Worm (Caenorhabditis elegans) whole organism, L2 larva: Measurements from ENCODE around the gene C05C10.3.

Experiments used
- C34F6.9 ChIP-seq: fragments of 150-350 bp; optimal IDR thresholded peaks from 2 replicates; lab custom pipeline; 2014; ENCODE audit warnings: missing biosample characterization, missing genetic modification characterization
- F13H6.1 ChIP-seq: sonication (generic microtip); optimal IDR thresholded peaks from 2 replicates; lab custom pipeline; 2016; ENCODE audit warnings: missing genetic modification characterization, missing compliant biosample characterization
- R02D3.7 ChIP-seq: fragments of 150-350 bp; optimal IDR thresholded peaks from 2 replicates; lab custom pipeline; 2014; ENCODE audit warnings: missing biosample characterization, missing genetic modification characterization
- Y55F3AM.14 ChIP-seq: fragments of 200-800 bp; sonication (Bioruptor generic); optimal IDR thresholded peaks from 2 replicates; lab custom pipeline; 2018; ENCODE audit warnings: mild to moderate bottlenecking, missing genetic modification characterization, missing compliant biosample characterization
- ZK546.5 ChIP-seq: sonication (generic microtip); optimal IDR thresholded peaks from 2 replicates; lab custom pipeline; 2017; ENCODE audit warnings: missing biosample characterization, missing genetic modification characterization
- alr-1 ChIP-seq: fragments of 150-350 bp; optimal IDR thresholded peaks from 2 replicates; lab custom pipeline; 2014; ENCODE audit warnings: missing biosample characterization, missing genetic modification characterization
- aly-2 ChIP-seq: fragments of 150-350 bp; optimal IDR thresholded peaks from 2 replicates; lab custom pipeline; 2014; ENCODE audit warnings: missing biosample characterization, missing genetic modification characterization
- ama-1 ChIP-seq: fragments of 150-350 bp; optimal IDR thresholded peaks from 2 replicates; lab custom pipeline; 2018; ENCODE audit warnings: inconsistent platforms
- blmp-1 ChIP-seq: sonication (generic microtip); optimal IDR thresholded peaks from 2 replicates; lab custom pipeline; 2017; ENCODE audit warnings: missing genetic modification characterization, mild to moderate bottlenecking, missing compliant biosample characterization, antibody characterized with exemption, moderate library complexity; ENCODE audit not compliant: insufficient read depth
- ceh-16 ChIP-seq: fragments of 150-350 bp; optimal IDR thresholded peaks from 2 replicates; lab custom pipeline; 2014; ENCODE audit warnings: missing biosample characterization, missing genetic modification characterization
- ceh-82 ChIP-seq: fragments of 150-350 bp; optimal IDR thresholded peaks from 2 replicates; lab custom pipeline; 2014; ENCODE audit warnings: missing biosample characterization, missing genetic modification characterization
- crh-2 ChIP-seq: sonication (generic microtip); optimal IDR thresholded peaks from 2 replicates; lab custom pipeline; 2017; ENCODE audit warnings: missing biosample characterization, missing genetic modification characterization
- dmd-4 ChIP-seq: sonication (generic microtip); optimal IDR thresholded peaks from 2 replicates; lab custom pipeline; 2017; ENCODE audit warnings: missing biosample characterization, missing genetic modification characterization
- egl-27 ChIP-seq: sonication (generic microtip); optimal IDR thresholded peaks from 3 replicates; lab custom pipeline; 2017; ENCODE audit warnings: missing biosample characterization, missing genetic modification reagents, missing genetic modification characterization
- elt-1 ChIP-seq: fragments of 150-350 bp; optimal IDR thresholded peaks from 2 replicates; lab custom pipeline; 2014; ENCODE audit warnings: missing biosample characterization, missing genetic modification characterization
- elt-3 ChIP-seq: sonication (generic microtip); optimal IDR thresholded peaks from 2 replicates; lab custom pipeline; 2017; ENCODE audit warnings: missing biosample characterization, missing genetic modification characterization
- fos-1 ChIP-seq: fragments of 150-350 bp; optimal IDR thresholded peaks from 2 replicates; lab custom pipeline; 2014; ENCODE audit warnings: missing biosample characterization, missing genetic modification characterization
- gmeb-1 ChIP-seq: fragments of 150-350 bp; optimal IDR thresholded peaks from 2 replicates; lab custom pipeline; 2014; ENCODE audit warnings: missing biosample characterization, missing genetic modification characterization
- lin-11 ChIP-seq: fragments of 150-350 bp; sonication (generic microtip); optimal IDR thresholded peaks from 2 replicates; lab custom pipeline; 2014; ENCODE audit warnings: missing biosample characterization, missing genetic modification characterization, inconsistent platforms, mixed read lengths
- lin-13 ChIP-seq: fragments of 150-350 bp; optimal IDR thresholded peaks from 2 replicates; lab custom pipeline; 2014; ENCODE audit warnings: missing biosample characterization, missing genetic modification reagents, missing genetic modification characterization
- lin-39 ChIP-seq: fragments of 150-350 bp; optimal IDR thresholded peaks from 2 replicates; lab custom pipeline; 2014; ENCODE audit warnings: missing biosample characterization, missing genetic modification reagents, missing genetic modification characterization
- lsy-2 ChIP-seq, 2 experiments: fragments of 150-350 bp in 1 of 2; sonication (generic microtip) in 1 of 2; optimal IDR thresholded peaks; 2 replicates each; lab custom pipeline; 2014 to 2017; ENCODE audit warnings: missing biosample characterization in 2 of 2, missing genetic modification characterization in 2 of 2
- mab-5 ChIP-seq: fragments of 150-350 bp; optimal IDR thresholded peaks from 2 replicates; lab custom pipeline; 2014; ENCODE audit warnings: missing biosample characterization, missing genetic modification characterization
- mbf-1 ChIP-seq: sonication (generic microtip); optimal IDR thresholded peaks from 2 replicates; lab custom pipeline; 2017; ENCODE audit warnings: missing biosample characterization, missing genetic modification characterization
- mdl-1 ChIP-seq, 2 experiments: fragments of 150-350 bp in 1 of 2; sonication (generic microtip) in 1 of 2; optimal IDR thresholded peaks; 2 replicates each; lab custom pipeline; 2017; ENCODE audit warnings: missing biosample characterization in 2 of 2, missing genetic modification characterization in 2 of 2
- nhr-10 ChIP-seq: sonication (generic microtip); optimal IDR thresholded peaks from 2 replicates; lab custom pipeline; 2017; ENCODE audit warnings: missing biosample characterization, missing genetic modification characterization
- nhr-11 ChIP-seq: fragments of 150-350 bp; optimal IDR thresholded peaks from 2 replicates; lab custom pipeline; 2014; ENCODE audit warnings: missing biosample characterization, missing genetic modification characterization
- nhr-12 ChIP-seq: fragments of 150-350 bp; optimal IDR thresholded peaks from 2 replicates; lab custom pipeline; 2014; ENCODE audit warnings: missing biosample characterization, missing genetic modification characterization
- nhr-129 ChIP-seq: fragments of 150-350 bp; optimal IDR thresholded peaks from 2 replicates; lab custom pipeline; 2014; ENCODE audit warnings: missing biosample characterization, missing genetic modification characterization
- nhr-21 ChIP-seq: fragments of 150-350 bp; optimal IDR thresholded peaks from 2 replicates; lab custom pipeline; 2014; ENCODE audit warnings: missing biosample characterization, missing genetic modification characterization
- nhr-23 ChIP-seq: fragments of 150-350 bp; optimal IDR thresholded peaks from 2 replicates; lab custom pipeline; 2014; ENCODE audit warnings: missing biosample characterization, missing genetic modification reagents, missing genetic modification characterization
- nhr-237 ChIP-seq: fragments of 150-350 bp; optimal IDR thresholded peaks from 2 replicates; lab custom pipeline; 2014; ENCODE audit warnings: missing biosample characterization, missing genetic modification characterization
- nhr-25 ChIP-seq: fragments of 150-350 bp; sonication (generic microtip); optimal IDR thresholded peaks from 3 replicates; lab custom pipeline; 2014; ENCODE audit warnings: missing biosample characterization, missing genetic modification characterization
- nhr-6 ChIP-seq: fragments of 150-350 bp; optimal IDR thresholded peaks from 2 replicates; lab custom pipeline; 2014; ENCODE audit warnings: missing biosample characterization, missing genetic modification characterization
- nhr-77 ChIP-seq: fragments of 150-350 bp; optimal IDR thresholded peaks from 2 replicates; lab custom pipeline; 2014; ENCODE audit warnings: missing biosample characterization, missing genetic modification characterization
- peb-1 ChIP-seq: fragments of 150-350 bp; optimal IDR thresholded peaks from 2 replicates; lab custom pipeline; 2014; ENCODE audit warnings: missing biosample characterization, missing genetic modification characterization
- sem-4 ChIP-seq: fragments of 150-350 bp; optimal IDR thresholded peaks from 2 replicates; lab custom pipeline; 2014; ENCODE audit warnings: missing biosample characterization, missing genetic modification reagents, missing genetic modification characterization
- skn-1 ChIP-seq: sonication (generic microtip); optimal IDR thresholded peaks from 2 replicates; lab custom pipeline; 2017; ENCODE audit warnings: missing biosample characterization, missing genetic modification characterization
- sma-3 ChIP-seq: sonication (generic microtip); optimal IDR thresholded peaks from 2 replicates; lab custom pipeline; 2016; ENCODE audit warnings: missing genetic modification reagents, missing genetic modification characterization, missing compliant biosample characterization
- sma-9 ChIP-seq, 2 experiments: fragments of 150-350 bp in 1 of 2; sonication (generic microtip) in 1 of 2; optimal IDR thresholded peaks; 2 replicates each; lab custom pipeline; 2014 to 2016; ENCODE audit warnings: missing genetic modification characterization in 2 of 2, mild to moderate bottlenecking in 1 of 2, missing biosample characterization in 1 of 2, missing compliant biosample characterization in 1 of 2, missing genetic modification reagents in 1 of 2, moderate library complexity in 1 of 2
- snpc-4 ChIP-seq: fragments of 150-350 bp; optimal IDR thresholded peaks from 2 replicates; lab custom pipeline; 2014; ENCODE audit warnings: missing biosample characterization, missing genetic modification characterization
- unc-39 ChIP-seq: fragments of 150-350 bp; optimal IDR thresholded peaks from 2 replicates; lab custom pipeline; 2014; ENCODE audit warnings: missing biosample characterization, missing genetic modification characterization
- unc-55 ChIP-seq: fragments of 150-350 bp; sonication (generic microtip); optimal IDR thresholded peaks from 3 replicates; lab custom pipeline; 2014; ENCODE audit warnings: missing biosample characterization, missing genetic modification reagents, missing genetic modification characterization
- unc-62 ChIP-seq: fragments of 150-350 bp; optimal IDR thresholded peaks from 2 replicates; lab custom pipeline; 2014; ENCODE audit warnings: missing biosample characterization, missing genetic modification reagents, missing genetic modification characterization
- zag-1 ChIP-seq: fragments of 150-350 bp; optimal IDR thresholded peaks from 2 replicates; lab custom pipeline; 2014; ENCODE audit warnings: missing biosample characterization, missing genetic modification characterization
- ztf-1 ChIP-seq: fragments of 200-800 bp; sonication (Bioruptor generic); conservative IDR thresholded peaks from 2 replicates; pipeline ENCODE4 v1.3.6; 2022; ENCODE audit warnings: missing genetic modification characterization, missing compliant biosample characterization
- ztf-11 ChIP-seq: sonication (generic microtip); optimal IDR thresholded peaks from 2 replicates; lab custom pipeline; 2017; ENCODE audit warnings: missing biosample characterization, missing genetic modification characterization
- ztf-4 ChIP-seq: fragments of 150-350 bp; optimal IDR thresholded peaks from 2 replicates; lab custom pipeline; 2014; ENCODE audit warnings: missing biosample characterization, missing genetic modification characterization

Gene C05C10.3

ce11 chrII:9980077-9980631, 43.5 kb upstream of the C05C10.3 start, which contains the start of gene ZK892.6:
Gene ZK892.6, minus strand, starts transcription at chrII:9980127.
- TF ChIP-seq nhr-237 (tag; lab: Kevin White, UChicago) (no peak), nhr-11 (tag; lab: Kevin White, UChicago) (no peak), nhr-12 (tag; lab: Kevin White, UChicago) (no peak)

ce11 chrII:9976405-9976804, 39.7 kb upstream of the C05C10.3 start, which contains the start of gene R53.8:
Gene R53.8, plus strand, starts transcription at chrII:9976705.
- no peak for TF ChIP-seq F13H6.1 (tag; lab: Kevin White, UChicago)

- TF ChIP-seq nhr-11 (tag; lab: Kevin White, UChicago) (no peak), mdl-1 (tag; optimal IDR thresholded peaks at IDR 0.05; lab: Kevin White, UChicago) (peak; percentile 31 to 74), sma-9 (GFP tag; optimal IDR thresholded peaks at IDR 0.05; lab: Kevin White, UChicago) (peak; percentile 98), sma-9 (tag; optimal IDR thresholded peaks at IDR 0.05; lab: Kevin White, UChicago) (no peak), nhr-77 (tag; lab: Kevin White, UChicago) (peak; percentile 46), nhr-12 (tag; lab: Kevin White, UChicago) (no peak), dmd-4 (tag; lab: Kevin White, UChicago) (no peak), unc-39 (no peak), zag-1 (tag; lab: Kevin White, UChicago) (peak; percentile 20), mab-5 (tag; lab: Kevin White, UChicago) (peak; percentile 58), nhr-25 (tag; lab: Kevin White, UChicago) (peak; percentile 86), alr-1 (tag; lab: Kevin White, UChicago) (no peak), ceh-82 (tag; lab: Kevin White, UChicago) (no peak), lin-13 (GFP tag; lab: Kevin White, UChicago) (peak; percentile 70), egl-27 (tag; lab: Kevin White, UChicago) (peak; percentile 90), peb-1 (tag; lab: Kevin White, UChicago) (no peak), nhr-129 (tag; lab: Kevin White, UChicago) (peak; percentile 88), ztf-4 (tag; lab: Kevin White, UChicago) (peak; percentile 59), unc-62 (GFP tag; lab: Kevin White, UChicago) (peak; percentile 28), lin-11 (tag; lab: Kevin White, UChicago) (peak; percentile 50), nhr-21 (tag; lab: Kevin White, UChicago) (peak; percentile 83), lin-39 (tag; lab: Kevin White, UChicago) (no peak), elt-1 (tag; lab: Kevin White, UChicago) (peak; percentile 22), aly-2 (tag; lab: Kevin White, UChicago) (no peak), ceh-16 (tag; lab: Kevin White, UChicago) (peak; percentile 74), snpc-4 (peak; percentile 38), C34F6.9 (tag; lab: Kevin White, UChicago) (peak; percentile 82), nhr-237 (tag; lab: Kevin White, UChicago) (no peak), sem-4 (tag; lab: Kevin White, UChicago) (peak; percentile 81), F13H6.1 (tag; lab: Kevin White, UChicago) (peak; percentile 95), ZK546.5 (tag; lab: Kevin White, UChicago) (no peak), nhr-10 (tag; lab: Kevin White, UChicago) (no peak), nhr-6 (tag; lab: Kevin White, UChicago) (peak; percentile 73), unc-55 (GFP tag; lab: Kevin White, UChicago) (peak; percentile 73), elt-3 (no peak), sma-3 (peak; percentile 85), skn-1 (tag; lab: Kevin White, UChicago) (no peak), mbf-1 (tag; lab: Kevin White, UChicago) (no peak), lsy-2 (tag; optimal IDR thresholded peaks at IDR 0.05; lab: Kevin White, UChicago) (peak in 1 of 2 experiments; percentile 85), ama-1 (lab: Kevin White, UChicago) (no peak), blmp-1 (tag; lab: Kevin White, UChicago) (peak; percentile 65), gmeb-1 (peak; percentile 81), fos-1 (tag; lab: Kevin White, UChicago) (peak; percentile 82), ztf-11 (no peak), R02D3.7 (tag; lab: Kevin White, UChicago) (no peak), Y55F3AM.14 (GFP tag; lab: Kevin White, UChicago) (peak; percentile 3), ztf-1 (GFP tag; lab: Robert Waterston, UW) (no peak), crh-2 (peak; percentile 91), nhr-23 (no peak)
Observed at ce11 chrII:9974967-9975366, 38.3 kb upstream of the C05C10.3 start, which contains the start of gene aakg-5. Gene aakg-5, minus strand, starts transcription at chrII:9975125.
